Worm (Caenorhabditis elegans) whole organism, L4 larva: Measurements from ENCODE around the gene fubl-2.

Source experiments
- D1046.2 ChIP-seq: fragments of 200-800 bp; sonication (Bioruptor generic); IDR thresholded peaks from 2 replicates; pipeline ENCODE4 v1.3.6; 2022; ENCODE audit warnings: missing genetic modification characterization, missing compliant biosample characterization
- R02D3.7 ChIP-seq: fragments of 150-350 bp; sonication (generic microtip); optimal IDR thresholded peaks from 3 replicates; lab custom pipeline; 2014; ENCODE audit warnings: missing biosample characterization, missing genetic modification characterization
- T20F7.1 ChIP-seq: fragments of 200-800 bp; sonication (Bioruptor generic); optimal IDR thresholded peaks from 2 replicates; lab custom pipeline; 2018; ENCODE audit warnings: mild to moderate bottlenecking, missing genetic modification characterization, missing compliant biosample characterization
- Y48G9A.11 ChIP-seq: fragments of 200-800 bp; sonication (Bioruptor generic); IDR thresholded peaks from 2 replicates; pipeline ENCODE4 v1.3.6; 2022; ENCODE audit warnings: missing genetic modification reagents, missing genetic modification characterization, missing compliant biosample characterization
- Y75B8A.6 ChIP-seq: fragments of 200-800 bp; sonication (Bioruptor generic); IDR thresholded peaks from 2 replicates; pipeline ENCODE4 v1.3.6; 2022; ENCODE audit warnings: missing genetic modification reagents, missing genetic modification characterization, missing compliant biosample characterization
- aha-1 ChIP-seq: fragments of 150-350 bp; peaks from one replicate; lab custom pipeline; 2014; ENCODE audit warnings: missing biosample characterization, missing genetic modification characterization
- arid-1 ChIP-seq: fragments of 200-800 bp; sonication (Bioruptor generic); conservative IDR thresholded peaks from 2 replicates; pipeline ENCODE4 v1.3.6; 2022; ENCODE audit warnings: missing genetic modification reagents, missing genetic modification characterization, missing compliant biosample characterization
- attf-4 ChIP-seq: sonication (generic microtip); optimal IDR thresholded peaks from 3 replicates; lab custom pipeline; 2017; ENCODE audit warnings: missing biosample characterization, missing genetic modification characterization
- ceh-20 ChIP-seq: fragments of 200-800 bp; sonication (Bioruptor generic); IDR thresholded peaks from 2 replicates; pipeline ENCODE4 v1.3.6; 2022; ENCODE audit warnings: missing genetic modification reagents, missing genetic modification characterization, missing compliant biosample characterization
- ceh-28 ChIP-seq: fragments of 150-350 bp; optimal IDR thresholded peaks from 2 replicates; lab custom pipeline; 2014; ENCODE audit warnings: missing biosample characterization, missing genetic modification reagents, missing genetic modification characterization
- ces-1 ChIP-seq: fragments of 150-350 bp; sonication (generic microtip); optimal IDR thresholded peaks from 4 replicates; lab custom pipeline; 2014; ENCODE audit warnings: missing biosample characterization, missing genetic modification reagents, missing genetic modification characterization
- ctbp-1 ChIP-seq: fragments of 200-800 bp; sonication (Bioruptor generic); IDR thresholded peaks from 2 replicates; pipeline ENCODE4 v1.3.6; 2022; ENCODE audit warnings: missing genetic modification reagents, missing genetic modification characterization, missing compliant biosample characterization
- daf-16 ChIP-seq, 3 experiments: sonication (generic microtip); optimal IDR thresholded peaks; 2 replicates each; lab custom pipeline; 2016 to 2017; ENCODE audit warnings: missing genetic modification characterization in 3 of 3, missing genetic modification reagents in 3 of 3, mild to moderate bottlenecking in 2 of 3, missing compliant biosample characterization in 2 of 3, missing biosample characterization in 1 of 3, moderate library complexity in 1 of 3
- daf-19 ChIP-seq: fragments of 200-800 bp; sonication (Bioruptor generic); conservative IDR thresholded peaks from 2 replicates; pipeline ENCODE4 v1.3.6; 2022; ENCODE audit warnings: missing genetic modification characterization, missing compliant biosample characterization
- dmd-6 ChIP-seq: fragments of 200-800 bp; sonication (Bioruptor generic); IDR thresholded peaks from 2 replicates; pipeline ENCODE4 v1.3.6; 2022; ENCODE audit warnings: missing genetic modification reagents, missing genetic modification characterization, missing compliant biosample characterization
- dmd-8 ChIP-seq: fragments of 200-800 bp; sonication (Bioruptor generic); IDR thresholded peaks from 2 replicates; pipeline ENCODE4 v1.3.6; 2022; ENCODE audit warnings: missing genetic modification characterization, missing compliant biosample characterization
- duxl-1 ChIP-seq: sonication (generic microtip); optimal IDR thresholded peaks from 2 replicates; lab custom pipeline; 2016; ENCODE audit warnings: mild to moderate bottlenecking, missing genetic modification characterization, moderate library complexity, missing compliant biosample characterization; ENCODE audit not compliant: poor library complexity
- dve-1 ChIP-seq: sonication (generic microtip); optimal IDR thresholded peaks from 2 replicates; lab custom pipeline; 2017; ENCODE audit warnings: antibody characterized with exemption, mild to moderate bottlenecking, missing genetic modification characterization, missing compliant biosample characterization; ENCODE audit not compliant: insufficient read depth
- egl-43 ChIP-seq: fragments of 200-800 bp; sonication (Bioruptor generic); IDR thresholded peaks from 2 replicates; pipeline ENCODE4 v1.3.6; 2022; ENCODE audit warnings: missing genetic modification reagents, missing genetic modification characterization, missing compliant biosample characterization
- gei-8 ChIP-seq: fragments of 200-800 bp; sonication (Bioruptor generic); optimal IDR thresholded peaks from 2 replicates; lab custom pipeline; 2018; ENCODE audit warnings: mild to moderate bottlenecking, missing genetic modification characterization, missing compliant biosample characterization
- hif-1 ChIP-seq, 2 experiments: sonication (generic microtip); optimal IDR thresholded peaks; 2 replicates each; lab custom pipeline; 2016 to 2017; ENCODE audit warnings: missing compliant biosample characterization in 2 of 2, missing genetic modification characterization in 2 of 2, missing genetic modification reagents in 2 of 2, missing genotype in 2 of 2, mild to moderate bottlenecking in 1 of 2
- hlh-11 ChIP-seq: fragments of 200-800 bp; sonication (Bioruptor generic); optimal IDR thresholded peaks from 2 replicates; lab custom pipeline; 2018; ENCODE audit warnings: mild to moderate bottlenecking, missing genetic modification characterization, missing compliant biosample characterization
- hlh-30 ChIP-seq: sonication (generic microtip); optimal IDR thresholded peaks from 2 replicates; lab custom pipeline; 2017; ENCODE audit warnings: antibody characterized with exemption, mild to moderate bottlenecking, missing genetic modification characterization, missing compliant biosample characterization; ENCODE audit not compliant: insufficient read depth
- hmg-1.1 ChIP-seq: fragments of 200-800 bp; sonication (Bioruptor generic); IDR thresholded peaks from 2 replicates; pipeline ENCODE4 v1.3.6; 2022; ENCODE audit warnings: missing genetic modification reagents, missing genetic modification characterization, missing compliant biosample characterization
- lin-1 ChIP-seq: fragments of 200-800 bp; sonication (Bioruptor generic); IDR thresholded peaks from 2 replicates; pipeline ENCODE4 v1.3.6; 2022; ENCODE audit warnings: missing genetic modification reagents, missing genetic modification characterization, missing compliant biosample characterization
- lin-38 ChIP-seq: fragments of 200-800 bp; sonication (Bioruptor generic); IDR thresholded peaks from 2 replicates; pipeline ENCODE4 v1.3.6; 2022; ENCODE audit warnings: missing genetic modification reagents, missing genetic modification characterization, missing compliant biosample characterization
- lsy-2 ChIP-seq, 2 experiments: fragments of 150-350 bp in 1 of 2; sonication (generic microtip) in 1 of 2; optimal IDR thresholded peaks; 2 replicates each; lab custom pipeline; 2014 to 2017; ENCODE audit warnings: missing biosample characterization in 2 of 2, missing genetic modification characterization in 2 of 2
- mep-1 ChIP-seq: fragments of 150-350 bp; sonication (generic microtip); optimal IDR thresholded peaks from 3 replicates; lab custom pipeline; 2014; ENCODE audit warnings: missing biosample characterization, missing genetic modification characterization
- nhr-11 ChIP-seq: fragments of 150-350 bp; optimal IDR thresholded peaks from 2 replicates; lab custom pipeline; 2014; ENCODE audit warnings: missing biosample characterization, missing genetic modification characterization
- nhr-28 ChIP-seq: fragments of 150-350 bp; optimal IDR thresholded peaks from 2 replicates; lab custom pipeline; 2014; ENCODE audit warnings: missing biosample characterization, missing genetic modification characterization
- nhr-42 ChIP-seq: fragments of 200-800 bp; sonication (Bioruptor generic); IDR thresholded peaks from 2 replicates; pipeline ENCODE4 v1.3.6; 2022; ENCODE audit warnings: missing genetic modification characterization, missing compliant biosample characterization
- nhr-6 ChIP-seq: fragments of 150-350 bp; optimal IDR thresholded peaks from 2 replicates; lab custom pipeline; 2014; ENCODE audit warnings: missing biosample characterization, missing genetic modification characterization
- nhr-77 ChIP-seq: fragments of 150-350 bp; optimal IDR thresholded peaks from 2 replicates; lab custom pipeline; 2014; ENCODE audit warnings: missing biosample characterization, missing genetic modification characterization
- pha-4 ChIP-seq, 2 experiments: fragments of 150-350 bp in 1 of 2; fragments of 200-800 bp in 1 of 2; sonication (Bioruptor generic) in 1 of 2; IDR thresholded peaks in 1 of 2; optimal IDR thresholded peaks in 1 of 2; 2 replicates each; pipeline versions ENCODE4 v1.3.6 to Lab custom; 2014 to 2022; ENCODE audit warnings: missing genetic modification characterization in 2 of 2, missing genetic modification reagents in 2 of 2, missing biosample characterization in 1 of 2, missing compliant biosample characterization in 1 of 2
- pqm-1 ChIP-seq: sonication (generic microtip); optimal IDR thresholded peaks from 2 replicates; lab custom pipeline; 2017; ENCODE audit warnings: missing biosample characterization, missing genetic modification characterization
- unc-62 ChIP-seq, 3 experiments: fragments of 150-350 bp in 1 of 3; sonication (generic microtip); optimal IDR thresholded peaks in 2 of 3; peaks in 1 of 3; 1 replicate in 1 of 3; 2 replicates in 2 of 3; lab custom pipeline; 2014 to 2017; ENCODE audit warnings: missing biosample characterization in 3 of 3, missing genetic modification characterization in 3 of 3, missing genetic modification reagents in 3 of 3, missing genotype in 1 of 3
- vab-7 ChIP-seq: fragments of 200-800 bp; sonication (Bioruptor generic); IDR thresholded peaks from 2 replicates; pipeline ENCODE4 v1.3.6; 2022; ENCODE audit warnings: missing genetic modification reagents, missing genetic modification characterization, missing compliant biosample characterization
- zag-1 ChIP-seq: fragments of 150-350 bp; optimal IDR thresholded peaks from 2 replicates; lab custom pipeline; 2014; ENCODE audit warnings: missing biosample characterization, missing genetic modification characterization
- zip-2 ChIP-seq: fragments of 150-350 bp; optimal IDR thresholded peaks from 2 replicates; lab custom pipeline; 2014; ENCODE audit warnings: missing biosample characterization, missing genetic modification characterization
- ztf-11 ChIP-seq: fragments of 150-350 bp; optimal IDR thresholded peaks from 2 replicates; lab custom pipeline; 2014; ENCODE audit warnings: missing biosample characterization, missing genetic modification characterization

fubl-2 gene

ce11 chrIII:7114952-7115488 lies 27.5 kb upstream of the fubl-2 start, which contains the start of gene nhr-10:
TSS of gene nhr-10 (minus strand) at chrIII:7115438.
- TF ChIP-seq lsy-2 (tag; optimal IDR thresholded peaks at IDR 0.05; lab: Kevin White, UChicago) (peak in 1 of 2 experiments; percentile 44), egl-43 (0 out of 2 replicates have a peak, but pooled peaks have one; percentile 45), duxl-1 (tag; lab: Kevin White, UChicago) (no peak), ceh-28 (tag; lab: Kevin White, UChicago) (no peak), nhr-11 (peak; percentile 34), R02D3.7 (no peak), ces-1 (peak; percentile 7)

ce11 chrIII:7112285-7112684 lies 24.7 kb upstream of the fubl-2 start:
- no peak for TF ChIP-seq dmd-8 (GFP tag; lab: Robert Waterston, UW)
- TF ChIP-seq nhr-11, result no peak
- TF ChIP-seq unc-62 (GFP tag; optimal IDR thresholded peaks at IDR 0.05 in 1 of 2; lab: Kevin White, UChicago), result peak in 1 of 2 experiments; percentile 91
- no peak for TF ChIP-seq unc-62 (tag; optimal IDR thresholded peaks at IDR 0.05; lab: Kevin White, UChicago)
- TF ChIP-seq gei-8 (GFP tag; lab: Kevin White, UChicago), result no peak
- TF ChIP-seq ceh-20, result no peak
- TF ChIP-seq zip-2 (tag; lab: Kevin White, UChicago), result no peak

ce11 chrIII:7111793-7112192 lies 24.3 kb upstream of the fubl-2 start, which contains the start of gene B0280.7:
TSS of gene B0280.7 (minus strand) at chrIII:7111893.
- TF ChIP-seq attf-4 (tag; lab: Kevin White, UChicago) (no peak), D1046.2 (GFP tag; lab: Robert Waterston, UW) (no peak), ceh-28 (tag; lab: Kevin White, UChicago) (no peak), duxl-1 (tag; lab: Kevin White, UChicago) (no peak), dmd-6 (GFP tag; lab: Robert Waterston, UW) (no peak), vab-7 (no peak), lin-38 (GFP tag; lab: Robert Waterston, UW) (no peak), ztf-11 (tag; lab: Kevin White, UChicago) (no peak), pqm-1 (no peak), Y48G9A.11 (no peak), zip-2 (tag; lab: Kevin White, UChicago) (no peak), hif-1 (tag; optimal IDR thresholded peaks at IDR 0.05; lab: Kevin White, UChicago) (no peak), R02D3.7 (no peak), hmg-1.1 (GFP tag; lab: Robert Waterston, UW) (no peak), T20F7.1 (GFP tag; lab: Kevin White, UChicago) (no peak)
- TF ChIP-seq, all 104 proteins: peak for 0

ce11 chrIII:7107965-7108364 lies 20.4 kb upstream of the fubl-2 start, which contains the start of gene odd-1:
TSS of gene odd-1 (plus strand) at chrIII:7108313.
- TF ChIP-seq gei-8 (GFP tag; lab: Kevin White, UChicago) (no peak), nhr-28 (peak; percentile 30), aha-1 (peak; percentile 82), nhr-6 (tag; lab: Kevin White, UChicago) (no peak), arid-1 (no peak), mep-1 (tag; lab: Kevin White, UChicago) (no peak), daf-19 (GFP tag; lab: Robert Waterston, UW) (no peak), hlh-11 (tag; lab: Kevin White, UChicago) (peak; percentile 9), R02D3.7 (no peak), dmd-6 (GFP tag; lab: Robert Waterston, UW) (peak; percentile 24; the same call in 1 of the 2 replicates), zip-2 (tag; lab: Kevin White, UChicago) (no peak), hlh-30 (tag; lab: Kevin White, UChicago) (no peak), dve-1 (tag; lab: Kevin White, UChicago) (peak; percentile 33), nhr-42 (GFP tag; lab: Robert Waterston, UW) (no peak), Y75B8A.6 (GFP tag; lab: Robert Waterston, UW) (no peak), daf-16 (GFP tag; optimal IDR thresholded peaks at IDR 0.05; lab: Kevin White, UChicago) (no peak), daf-16 (tag; optimal IDR thresholded peaks at IDR 0.05; lab: Kevin White, UChicago) (peak; percentile 49), pha-4 (GFP tag; IDR thresholded peaks at IDR 0.05; lab: Robert Waterston, UW) (no peak), pha-4 (tag; optimal IDR thresholded peaks at IDR 0.05; lab: Kevin White, UChicago) (no peak), lin-1 (GFP tag; lab: Robert Waterston, UW) (no peak), ctbp-1 (no peak), zag-1 (tag; lab: Kevin White, UChicago) (no peak), nhr-77 (tag; lab: Kevin White, UChicago) (no peak), pqm-1 (peak; percentile 77)
